Fruit fly (Drosophila melanogaster): ENCODE measurements around the gene C1GalTA.

C1GalTA gene

DNA sequence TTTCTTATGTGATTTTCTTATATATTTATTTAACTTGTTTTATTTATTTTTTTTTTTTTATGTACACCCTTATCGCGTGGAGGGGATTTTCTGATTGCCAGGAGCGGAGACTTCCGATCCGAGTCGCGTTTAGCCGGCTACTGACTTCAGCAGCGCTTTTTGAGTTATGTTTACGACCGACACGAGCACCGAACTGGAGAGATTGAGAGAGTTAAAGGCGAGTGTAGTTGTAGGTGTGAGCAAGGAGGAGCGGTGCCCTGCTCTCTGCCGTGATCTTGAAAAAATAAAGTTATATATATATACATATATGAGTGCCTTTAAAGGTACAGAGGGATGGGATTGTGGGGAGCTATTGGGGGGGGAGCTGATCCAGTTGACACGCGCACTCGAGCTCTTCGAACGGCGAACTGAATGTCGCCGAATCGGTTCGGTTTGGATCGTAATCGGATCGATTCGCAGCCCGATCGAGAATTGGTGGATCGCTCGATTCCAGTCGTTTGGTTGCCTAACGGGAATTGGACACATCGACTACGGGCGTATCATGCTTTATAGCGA lies 38.1 kb upstream of the C1GalTA start, which contains the start of gene rost (continued):
- TF ChIP-seq CG8290 (GFP tag; optimal IDR thresholded peaks at IDR 0.05) (no peak), CG8290 (tag; optimal IDR thresholded peaks at IDR 0.05) (no peak), CG10147 (GFP tag; optimal IDR thresholded peaks at IDR 0.05) (no peak), CG16779 (GFP tag; IDR thresholded peaks at IDR 0.05) (no peak), Ssrp (tag; optimal IDR thresholded peaks at IDR 0.05) (no peak), CG9727 (GFP tag; optimal IDR thresholded peaks at IDR 0.05) (no peak), HLHmδ (GFP tag; optimal IDR thresholded peaks at IDR 0.05) (no peak), pum (GFP tag; optimal IDR thresholded peaks at IDR 0.05) (no peak), grn (GFP tag; optimal IDR thresholded peaks at IDR 0.05) (peak; percentile 73), nom (GFP tag; optimal IDR thresholded peaks at IDR 0.05) (peak; percentile 57), unc-4 (GFP tag; IDR thresholded peaks at IDR 0.05; ENCODE audit: partially characterized antibody) (no peak), Dll (GFP tag; IDR thresholded peaks at IDR 0.05; ENCODE audit: partially characterized antibody) (no peak), hkb (optimal IDR thresholded peaks at IDR 0.05) (no peak), hkb (GFP tag; IDR thresholded peaks at IDR 0.05) (no peak)

DNA sequence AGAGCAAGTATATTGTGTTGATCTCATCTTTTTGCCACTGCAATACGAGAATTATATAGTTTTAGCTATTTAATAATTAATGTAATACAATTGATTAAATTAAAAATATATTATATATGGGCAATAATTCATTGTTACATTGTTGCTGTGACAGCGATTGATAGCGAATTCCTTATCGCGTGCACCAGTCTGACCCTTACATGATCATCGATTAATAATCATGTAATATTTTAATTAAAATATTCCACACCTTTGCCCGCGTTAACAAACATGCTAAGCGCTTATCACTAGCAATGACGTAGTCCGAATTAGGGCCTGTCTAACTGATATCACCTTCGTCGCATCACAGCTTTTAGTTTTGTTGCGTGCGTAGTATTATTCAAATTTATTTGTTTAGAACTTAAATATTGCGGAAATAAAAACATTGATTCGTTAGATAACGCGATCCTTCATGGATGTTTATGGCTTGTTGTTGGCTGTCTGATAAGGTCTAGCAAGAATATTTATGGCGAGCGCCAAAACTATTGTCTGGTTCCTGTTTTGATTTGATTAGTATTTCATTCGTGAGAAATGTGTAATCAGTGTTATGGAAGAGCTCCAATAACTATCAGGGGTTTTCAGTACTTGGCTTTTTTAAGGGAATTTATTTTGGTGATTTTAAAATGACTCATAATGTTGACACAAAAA lies 36.4 kb upstream of the C1GalTA start:
- TF ChIP-seq Doc2 (GFP tag; IDR thresholded peaks at IDR 0.05) (no peak), Eip74EF (GFP tag; optimal IDR thresholded peaks at IDR 0.05) (peak in 1 of 2 experiments; percentile 67), CG2678 (tag; optimal IDR thresholded peaks at IDR 0.05) (peak; percentile 10), gro (GFP tag; optimal IDR thresholded peaks at IDR 0.05) (peak; percentile 14), CG43689 (GFP tag; IDR thresholded peaks at IDR 0.05) (no peak), so (GFP tag; IDR thresholded peaks at IDR 0.05) (no peak), CG3281 (GFP tag; optimal IDR thresholded peaks at IDR 0.05) (no peak), lab (GFP tag; optimal IDR thresholded peaks at IDR 0.05) (peak; percentile 15), B-H1 (GFP tag; IDR thresholded peaks at IDR 0.05) (no peak), CG1602 (GFP tag; optimal IDR thresholded peaks at IDR 0.05) (no peak), psq (GFP tag; optimal IDR thresholded peaks at IDR 0.05) (no peak), twi (tag; optimal IDR thresholded peaks at IDR 0.05) (no peak), Atf3 (GFP tag; optimal IDR thresholded peaks at IDR 0.05) (no peak), CG18599 (GFP tag; optimal IDR thresholded peaks at IDR 0.05) (peak; percentile 25), CG34376 (GFP tag; optimal IDR thresholded peaks at IDR 0.05) (peak; percentile 98), Med (GFP tag) (peak; percentile 41), CG3847 (GFP tag; IDR thresholded peaks at IDR 0.05) (no peak), bcd (GFP tag; optimal IDR thresholded peaks at IDR 0.05) (no peak), sens (GFP tag) (peak; percentile 64), Dll (GFP tag; IDR thresholded peaks at IDR 0.05; ENCODE audit: partially characterized antibody) (no peak), nerfin-1 (tag; optimal IDR thresholded peaks at IDR 0.05) (no peak), seq (GFP tag; IDR thresholded peaks at IDR 0.05) (no peak), Sox102F (GFP tag; optimal IDR thresholded peaks at IDR 0.05) (no peak), CG10543 (GFP tag; optimal IDR thresholded peaks at IDR 0.05) (peak; percentile 13), CG12659 (GFP tag; optimal IDR thresholded peaks at IDR 0.05) (no peak), zfh1 (GFP tag; IDR thresholded peaks at IDR 0.05) (no peak), sug (tag; optimal IDR thresholded peaks at IDR 0.05) (peak; percentile 83), CG6813 (GFP tag; optimal IDR thresholded peaks at IDR 0.05) (no peak), chinmo (GFP tag; IDR thresholded peaks at IDR 0.05; ENCODE audit: partially characterized antibody) (0 out of 4 replicates have a peak, but pooled peaks have one; percentile 44), Vsx1 (GFP tag; optimal IDR thresholded peaks at IDR 0.05) (no peak), BtbVII (GFP tag; optimal IDR thresholded peaks at IDR 0.05) (peak; percentile 32), mirr (GFP tag; optimal IDR thresholded peaks at IDR 0.05) (peak; percentile 84), CG32772 (GFP tag; IDR thresholded peaks at IDR 0.05) (no peak), Trl (optimal IDR thresholded peaks at IDR 0.05) (no peak), Trl (GFP tag; optimal IDR thresholded peaks at IDR 0.05) (no peak), sd (tag; optimal IDR thresholded peaks at IDR 0.05) (peak; percentile 79)

All from whole organism, embryonic.